Worm (Caenorhabditis elegans) whole organism, L4 larva: ENCODE data around the gene ZC196.2.
A peak's percentile ranks its signal among the peaks of the same experiment; 100 is the strongest.

Experiments used
- D1046.2 ChIP-seq: fragments of 200-800 bp; sonication (Bioruptor generic); IDR thresholded peaks from 2 replicates; pipeline ENCODE4 v1.3.6; 2022; ENCODE audit warnings: missing genetic modification characterization, missing compliant biosample characterization
- R02D3.7 ChIP-seq: fragments of 150-350 bp; sonication (generic microtip); optimal IDR thresholded peaks from 3 replicates; lab custom pipeline; 2014; ENCODE audit warnings: missing biosample characterization, missing genetic modification characterization
- aha-1 ChIP-seq: fragments of 150-350 bp; peaks from one replicate; lab custom pipeline; 2014; ENCODE audit warnings: missing biosample characterization, missing genetic modification characterization
- ceh-20 ChIP-seq: fragments of 200-800 bp; sonication (Bioruptor generic); IDR thresholded peaks from 2 replicates; pipeline ENCODE4 v1.3.6; 2022; ENCODE audit warnings: missing genetic modification reagents, missing genetic modification characterization, missing compliant biosample characterization
- ceh-62 ChIP-seq: sonication (generic microtip); optimal IDR thresholded peaks from 2 replicates; lab custom pipeline; 2017; ENCODE audit warnings: missing biosample characterization, missing genetic modification characterization
- ces-1 ChIP-seq: fragments of 150-350 bp; sonication (generic microtip); optimal IDR thresholded peaks from 4 replicates; lab custom pipeline; 2014; ENCODE audit warnings: missing biosample characterization, missing genetic modification reagents, missing genetic modification characterization
- daf-12 ChIP-seq: fragments of 150-350 bp; optimal IDR thresholded peaks from 2 replicates; lab custom pipeline; 2014; ENCODE audit warnings: missing biosample characterization, missing genetic modification reagents, missing genetic modification characterization
- daf-16 ChIP-seq, 3 experiments: sonication (generic microtip); optimal IDR thresholded peaks; 2 replicates each; lab custom pipeline; 2016 to 2017; ENCODE audit warnings: missing genetic modification characterization in 3 of 3, missing genetic modification reagents in 3 of 3, mild to moderate bottlenecking in 2 of 3, missing compliant biosample characterization in 2 of 3, missing biosample characterization in 1 of 3, moderate library complexity in 1 of 3
- daf-19 ChIP-seq: fragments of 200-800 bp; sonication (Bioruptor generic); conservative IDR thresholded peaks from 2 replicates; pipeline ENCODE4 v1.3.6; 2022; ENCODE audit warnings: missing genetic modification characterization, missing compliant biosample characterization
- daf-8 ChIP-seq: fragments of 200-800 bp; sonication (Bioruptor generic); IDR thresholded peaks from 2 replicates; pipeline ENCODE4 v1.3.6; 2022; ENCODE audit warnings: missing genetic modification characterization, missing compliant biosample characterization
- dpl-1 ChIP-seq: fragments of 150-350 bp; optimal IDR thresholded peaks from 2 replicates; lab custom pipeline; 2014; ENCODE audit warnings: missing biosample characterization, missing genetic modification reagents, missing genetic modification characterization
- dve-1 ChIP-seq: sonication (generic microtip); optimal IDR thresholded peaks from 2 replicates; lab custom pipeline; 2017; ENCODE audit warnings: antibody characterized with exemption, mild to moderate bottlenecking, missing genetic modification characterization, missing compliant biosample characterization; ENCODE audit not compliant: insufficient read depth
- hif-1 ChIP-seq, 2 experiments: sonication (generic microtip); optimal IDR thresholded peaks; 2 replicates each; lab custom pipeline; 2016 to 2017; ENCODE audit warnings: missing compliant biosample characterization in 2 of 2, missing genetic modification characterization in 2 of 2, missing genetic modification reagents in 2 of 2, missing genotype in 2 of 2, mild to moderate bottlenecking in 1 of 2
- hmg-1.1 ChIP-seq: fragments of 200-800 bp; sonication (Bioruptor generic); IDR thresholded peaks from 2 replicates; pipeline ENCODE4 v1.3.6; 2022; ENCODE audit warnings: missing genetic modification reagents, missing genetic modification characterization, missing compliant biosample characterization
- lin-1 ChIP-seq: fragments of 200-800 bp; sonication (Bioruptor generic); IDR thresholded peaks from 2 replicates; pipeline ENCODE4 v1.3.6; 2022; ENCODE audit warnings: missing genetic modification reagents, missing genetic modification characterization, missing compliant biosample characterization
- lin-15B ChIP-seq: fragments of 150-350 bp; sonication (generic microtip); optimal IDR thresholded peaks from 3 replicates; lab custom pipeline; 2014; ENCODE audit warnings: missing biosample characterization, missing genetic modification characterization
- lir-3 ChIP-seq: sonication (generic microtip); optimal IDR thresholded peaks from 2 replicates; lab custom pipeline; 2016; ENCODE audit warnings: mild to moderate bottlenecking, missing genetic modification characterization, missing compliant biosample characterization
- mdl-1 ChIP-seq, 2 experiments: fragments of 150-350 bp in 1 of 2; sonication (generic microtip) in 1 of 2; optimal IDR thresholded peaks; 2 replicates each; lab custom pipeline; 2014 to 2017; ENCODE audit warnings: missing biosample characterization in 2 of 2, missing genetic modification characterization in 2 of 2
- mes-2 ChIP-seq: sonication (generic microtip); optimal IDR thresholded peaks from 2 replicates; lab custom pipeline; 2016; ENCODE audit warnings: missing genotype, mild to moderate bottlenecking, missing genetic modification characterization, missing compliant biosample characterization; ENCODE audit not compliant: poor library complexity, severe bottlenecking
- nhr-10 ChIP-seq: fragments of 150-350 bp; optimal IDR thresholded peaks from 2 replicates; lab custom pipeline; 2014; ENCODE audit warnings: missing biosample characterization, missing genetic modification characterization
- nhr-111 ChIP-seq: fragments of 200-800 bp; sonication (Bioruptor generic); optimal IDR thresholded peaks from 2 replicates; lab custom pipeline; 2018; ENCODE audit warnings: mild to moderate bottlenecking, missing genetic modification characterization, missing compliant biosample characterization
- nhr-28 ChIP-seq: fragments of 150-350 bp; optimal IDR thresholded peaks from 2 replicates; lab custom pipeline; 2014; ENCODE audit warnings: missing biosample characterization, missing genetic modification characterization
- nhr-41 ChIP-seq: fragments of 200-800 bp; sonication (Bioruptor generic); IDR thresholded peaks from 2 replicates; pipeline ENCODE4 v1.3.6; 2022; ENCODE audit warnings: missing genetic modification reagents, missing genetic modification characterization, missing compliant biosample characterization
- nhr-42 ChIP-seq: fragments of 200-800 bp; sonication (Bioruptor generic); IDR thresholded peaks from 2 replicates; pipeline ENCODE4 v1.3.6; 2022; ENCODE audit warnings: missing genetic modification characterization, missing compliant biosample characterization
- nhr-48 ChIP-seq: sonication (generic microtip); optimal IDR thresholded peaks from 2 replicates; lab custom pipeline; 2016; ENCODE audit warnings: mild to moderate bottlenecking, missing genetic modification characterization, missing compliant biosample characterization
- nhr-76 ChIP-seq: fragments of 150-350 bp; optimal IDR thresholded peaks from 2 replicates; lab custom pipeline; 2014; ENCODE audit warnings: missing biosample characterization, missing genetic modification characterization
- php-3 ChIP-seq: fragments of 200-800 bp; sonication (Bioruptor generic); IDR thresholded peaks from 2 replicates; pipeline ENCODE4 v1.3.6; 2022; ENCODE audit warnings: missing genetic modification reagents, missing genetic modification characterization, missing compliant biosample characterization
- pqm-1 ChIP-seq: sonication (generic microtip); optimal IDR thresholded peaks from 2 replicates; lab custom pipeline; 2017; ENCODE audit warnings: missing biosample characterization, missing genetic modification characterization
- sdz-12 ChIP-seq: fragments of 200-800 bp; sonication (Bioruptor generic); optimal IDR thresholded peaks from 2 replicates; lab custom pipeline; 2018; ENCODE audit warnings: mild to moderate bottlenecking, missing genetic modification characterization, missing compliant biosample characterization
- tag-97 ChIP-seq: fragments of 200-800 bp; sonication (Bioruptor generic); IDR thresholded peaks from 2 replicates; pipeline ENCODE4 v1.3.6; 2022; ENCODE audit warnings: missing genetic modification characterization, missing compliant biosample characterization
- tra-1 ChIP-seq: fragments of 200-800 bp; sonication (Bioruptor generic); IDR thresholded peaks from 2 replicates; pipeline ENCODE4 v1.3.6; 2022; ENCODE audit warnings: missing genetic modification reagents, missing genetic modification characterization, missing compliant biosample characterization
- unc-62 ChIP-seq, 3 experiments: fragments of 150-350 bp in 1 of 3; sonication (generic microtip); optimal IDR thresholded peaks in 2 of 3; peaks in 1 of 3; 1 replicate in 1 of 3; 2 replicates in 2 of 3; lab custom pipeline; 2014 to 2017; ENCODE audit warnings: missing biosample characterization in 3 of 3, missing genetic modification characterization in 3 of 3, missing genetic modification reagents in 3 of 3, missing genotype in 1 of 3
- zip-11 ChIP-seq: fragments of 200-800 bp; sonication (Bioruptor generic); IDR thresholded peaks from 2 replicates; pipeline ENCODE4 v1.3.6; 2022; ENCODE audit warnings: missing genetic modification characterization, missing compliant biosample characterization
- ztf-11 ChIP-seq: fragments of 150-350 bp; optimal IDR thresholded peaks from 2 replicates; lab custom pipeline; 2014; ENCODE audit warnings: missing biosample characterization, missing genetic modification characterization

ZC196.2 gene

ce11 chrV:8730991-8731390 lies 8.2 kb upstream of the ZC196.2 start (continued):
- TF ChIP-seq pqm-1 (tag; lab: Kevin White, UChicago) (peak; percentile 41), daf-12 (tag; lab: Kevin White, UChicago) (no peak), hif-1 (tag; optimal IDR thresholded peaks at IDR 0.05; lab: Kevin White, UChicago) (no peak), unc-62 (GFP tag; optimal IDR thresholded peaks at IDR 0.05 in 1 of 2; lab: Kevin White, UChicago) (no peak), unc-62 (tag; optimal IDR thresholded peaks at IDR 0.05; lab: Kevin White, UChicago) (no peak)
- TF ChIP-seq, all 104 proteins: peak for 4

DNA sequence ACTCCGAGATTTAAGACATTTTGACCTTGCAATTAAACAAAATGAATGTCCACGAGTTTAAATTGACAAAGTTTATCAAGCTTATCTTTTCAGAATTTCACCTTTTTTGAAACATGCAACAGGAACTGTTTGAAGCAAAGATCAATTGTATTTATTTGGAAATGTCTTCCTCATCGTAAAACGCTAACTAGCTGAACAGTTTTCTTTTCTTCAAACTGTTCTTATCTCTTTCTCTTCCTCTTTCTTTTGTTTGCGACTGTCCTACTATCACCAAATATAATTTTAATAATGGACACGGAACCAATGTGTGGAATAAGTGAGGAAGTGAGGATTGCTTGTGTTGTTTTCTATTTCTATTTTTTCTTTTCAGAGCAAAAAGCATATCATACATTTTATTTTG lies 6.3 kb upstream of the ZC196.2 start, which contains the start of gene ZC196.4:
ZC196.4 (plus strand) TSS at position 173 of the 400 bp plus-strand sequence.
- TF ChIP-seq daf-8 (GFP tag; lab: Robert Waterston, UW) = no peak
- no peak for TF ChIP-seq nhr-48 (tag; lab: Kevin White, UChicago)
- no peak for TF ChIP-seq tag-97
- TF ChIP-seq nhr-111 (GFP tag; lab: Kevin White, UChicago) = no peak
- no peak for TF ChIP-seq R02D3.7 (tag; lab: Kevin White, UChicago)
- no peak for TF ChIP-seq lin-15B (tag; lab: Kevin White, UChicago)
- TF ChIP-seq daf-16 (GFP tag; optimal IDR thresholded peaks at IDR 0.05; lab: Kevin White, UChicago) = no peak
- peak; percentile 74 for TF ChIP-seq daf-16 (tag; optimal IDR thresholded peaks at IDR 0.05; lab: Kevin White, UChicago)
- TF ChIP-seq pqm-1 (tag; lab: Kevin White, UChicago) = peak; percentile 76
- no peak for TF ChIP-seq aha-1 (tag; lab: Kevin White, UChicago)
- peak; percentile 39 for TF ChIP-seq dve-1 (tag; lab: Kevin White, UChicago)
- no peak for TF ChIP-seq ceh-20 (GFP tag; lab: Robert Waterston, UW)
- TF ChIP-seq D1046.2 (GFP tag; lab: Robert Waterston, UW) = no peak
- TF ChIP-seq ztf-11 (tag; lab: Kevin White, UChicago) = no peak
- no peak for TF ChIP-seq nhr-42
- TF ChIP-seq ceh-62 (tag; lab: Kevin White, UChicago) = no peak
- TF ChIP-seq nhr-28 (tag; lab: Kevin White, UChicago) = peak; percentile 16
- TF ChIP-seq sdz-12 = no peak

DNA sequence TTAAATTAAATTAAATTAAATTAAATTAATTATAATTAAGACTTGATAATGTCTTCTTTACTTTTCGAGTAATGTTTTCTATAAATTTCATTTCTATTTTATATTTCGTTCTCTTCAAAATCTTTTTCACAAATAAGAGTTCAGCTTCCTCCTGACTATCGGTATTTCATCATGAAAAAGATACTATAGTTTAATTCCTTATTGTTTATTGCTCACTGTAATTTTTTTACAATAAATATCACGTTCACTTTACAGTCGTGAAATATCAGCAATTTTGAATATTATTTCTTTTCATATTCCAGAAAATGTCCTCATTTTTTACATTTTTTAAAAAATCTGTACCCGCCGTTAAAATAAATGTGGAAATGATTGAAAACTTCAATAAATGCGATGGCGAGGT lies 2.9 kb upstream of the ZC196.2 start, which contains the start of gene ZC196.3:
ZC196.3 (plus strand) TSS at position 301 of the 400 bp plus-strand sequence.
- no peak for TF ChIP-seq hmg-1.1

- no peak for TF ChIP-seq lir-3
- TF ChIP-seq mes-2 = no peak
- TF ChIP-seq php-3 (GFP tag; lab: Robert Waterston, UW) = no peak
- TF ChIP-seq ceh-62 (tag; lab: Kevin White, UChicago) = no peak
- TF ChIP-seq mdl-1 (tag; optimal IDR thresholded peaks at IDR 0.05; lab: Kevin White, UChicago) = no peak
- no peak for TF ChIP-seq nhr-10
- no peak for TF ChIP-seq dpl-1
- no peak for TF ChIP-seq nhr-41 (GFP tag; lab: Robert Waterston, UW)
- TF ChIP-seq tra-1 = no peak
- no peak for TF ChIP-seq nhr-76 (tag; lab: Kevin White, UChicago)
- TF ChIP-seq daf-19 (GFP tag; lab: Robert Waterston, UW) = no peak
- no peak for TF ChIP-seq lin-1
- no peak for TF ChIP-seq ces-1
These were observed 6.6 kb downstream of the ZC196.2 start, which contains the start of gene B0507.6 for ce11 chrV:8745858-8746257. TSS of gene B0507.6 (plus strand) at chrV:8746158.

DNA sequence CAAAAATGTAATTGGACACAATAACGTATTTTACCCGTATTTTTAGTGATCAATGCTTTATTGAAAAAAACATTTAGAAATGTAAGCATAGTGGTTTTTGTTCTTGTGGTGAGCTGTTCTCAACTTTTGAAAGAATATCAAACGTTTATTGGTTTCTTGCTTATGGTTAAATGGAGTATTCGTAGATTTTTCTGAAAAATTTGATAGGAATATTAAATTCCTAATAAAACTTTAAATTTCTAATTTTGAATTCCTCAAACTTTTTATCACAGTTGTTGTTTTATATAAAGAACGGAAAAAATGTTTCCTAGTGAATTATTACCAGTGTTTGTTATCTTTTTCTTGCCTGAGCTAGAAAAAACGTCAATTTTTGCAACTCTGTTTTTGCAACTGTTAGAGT lies 14.2 kb downstream of the ZC196.2 start, which contains the start of gene B0507.5:
B0507.5 (plus strand) TSS at position 301 of the 400 bp plus-strand sequence.
- TF ChIP-seq zip-11 = no peak
